Worm (Caenorhabditis elegans): Measurements from ENCODE around the gene K07E3.1.

The K07E3.1 gene

DNA sequence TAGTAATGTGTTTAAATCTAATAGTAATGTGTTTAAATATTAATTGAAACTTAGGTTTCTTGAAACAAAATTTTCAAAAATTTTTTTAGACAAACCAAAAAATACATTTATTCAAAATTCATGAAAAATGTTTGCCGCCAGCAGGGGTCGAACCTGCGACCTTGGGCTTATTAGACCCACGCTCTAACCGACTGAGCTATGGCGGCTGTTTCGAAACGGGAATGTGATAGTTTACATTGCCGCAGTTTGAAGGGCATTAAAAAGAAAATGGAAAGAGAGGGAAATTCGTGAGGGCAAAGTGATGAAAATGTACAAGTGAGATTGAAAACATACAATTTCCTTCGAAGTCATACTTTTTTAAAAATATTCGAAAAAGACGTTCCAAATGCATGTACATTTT, 46.3 kb downstream of the K07E3.1 start:
- TF ChIP-seq nhr-43 (tag; optimal IDR thresholded peaks at IDR 0.05; ENCODE audit: poor library complexity, severe bottlenecking), result peak; percentile 40
- no peak for TF ChIP-seq fkh-10 (GFP tag; optimal IDR thresholded peaks at IDR 0.05)
- peak; percentile 38 for TF ChIP-seq nfya-1 (tag; optimal IDR thresholded peaks at IDR 0.05; ENCODE audit: insufficient read depth)
- no peak for TF ChIP-seq ceh-28 (tag; optimal IDR thresholded peaks at IDR 0.05)
- TF ChIP-seq nhr-12 (tag; optimal IDR thresholded peaks at IDR 0.05), result no peak
- TF ChIP-seq R02D3.7 (tag; optimal IDR thresholded peaks at IDR 0.05), result no peak
- TF ChIP-seq egl-27 (tag; optimal IDR thresholded peaks at IDR 0.05), result peak; percentile 21
- no peak for TF ChIP-seq ZK546.5 (tag; optimal IDR thresholded peaks at IDR 0.05)
- TF ChIP-seq hmg-11 (tag; optimal IDR thresholded peaks at IDR 0.05), result peak; percentile 55
- TF ChIP-seq pha-4 (tag; optimal IDR thresholded peaks at IDR 0.05), result peak; percentile 32
- peak; percentile 19 for TF ChIP-seq elt-2 (tag; optimal IDR thresholded peaks at IDR 0.05)
- peak; percentile 61 for TF ChIP-seq nhr-25 (tag; optimal IDR thresholded peaks at IDR 0.05)
- TF ChIP-seq jun-1 (tag; optimal IDR thresholded peaks at IDR 0.05), result no peak
- TF ChIP-seq daf-12 (tag; optimal IDR thresholded peaks at IDR 0.05), result no peak
- no peak for TF ChIP-seq mdl-1 (tag; optimal IDR thresholded peaks at IDR 0.05)
- peak; percentile 20 for TF ChIP-seq pqm-1 (tag; optimal IDR thresholded peaks at IDR 0.05)
- TF ChIP-seq skn-1 (tag; optimal IDR thresholded peaks at IDR 0.05), result no peak
- no peak for TF ChIP-seq elt-3 (tag; optimal IDR thresholded peaks at IDR 0.05)
- TF ChIP-seq ceh-16 (tag; optimal IDR thresholded peaks at IDR 0.05), result no peak

DNA sequence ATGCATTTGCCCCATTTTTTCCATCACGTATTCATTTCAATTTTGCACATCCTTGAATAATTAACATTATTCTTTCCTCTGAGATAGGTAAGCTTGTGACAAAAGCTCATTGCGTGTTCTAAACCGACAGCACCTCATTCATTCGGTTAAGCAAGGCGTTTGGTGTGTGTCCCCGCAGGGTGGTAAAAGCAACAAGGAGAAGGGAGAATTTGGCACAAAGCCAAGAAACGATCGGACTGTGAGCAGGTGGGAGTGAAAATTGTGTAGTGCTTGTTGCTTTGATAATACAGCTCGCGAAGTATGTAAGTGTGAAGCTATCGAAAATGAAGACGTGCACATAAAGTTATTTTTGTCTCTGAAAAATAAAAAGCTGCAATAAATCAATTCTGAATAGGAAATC, 46.9 kb downstream of the K07E3.1 start:
- TF ChIP-seq hmg-11 (tag; optimal IDR thresholded peaks at IDR 0.05), result no peak
- no peak for TF ChIP-seq nhr-28 (tag; optimal IDR thresholded peaks at IDR 0.05)
- peak; percentile 14 for TF ChIP-seq nfya-1 (tag; optimal IDR thresholded peaks at IDR 0.05; ENCODE audit: insufficient read depth)
- TF ChIP-seq pha-4 (tag; optimal IDR thresholded peaks at IDR 0.05), result peak; percentile 29

DNA sequence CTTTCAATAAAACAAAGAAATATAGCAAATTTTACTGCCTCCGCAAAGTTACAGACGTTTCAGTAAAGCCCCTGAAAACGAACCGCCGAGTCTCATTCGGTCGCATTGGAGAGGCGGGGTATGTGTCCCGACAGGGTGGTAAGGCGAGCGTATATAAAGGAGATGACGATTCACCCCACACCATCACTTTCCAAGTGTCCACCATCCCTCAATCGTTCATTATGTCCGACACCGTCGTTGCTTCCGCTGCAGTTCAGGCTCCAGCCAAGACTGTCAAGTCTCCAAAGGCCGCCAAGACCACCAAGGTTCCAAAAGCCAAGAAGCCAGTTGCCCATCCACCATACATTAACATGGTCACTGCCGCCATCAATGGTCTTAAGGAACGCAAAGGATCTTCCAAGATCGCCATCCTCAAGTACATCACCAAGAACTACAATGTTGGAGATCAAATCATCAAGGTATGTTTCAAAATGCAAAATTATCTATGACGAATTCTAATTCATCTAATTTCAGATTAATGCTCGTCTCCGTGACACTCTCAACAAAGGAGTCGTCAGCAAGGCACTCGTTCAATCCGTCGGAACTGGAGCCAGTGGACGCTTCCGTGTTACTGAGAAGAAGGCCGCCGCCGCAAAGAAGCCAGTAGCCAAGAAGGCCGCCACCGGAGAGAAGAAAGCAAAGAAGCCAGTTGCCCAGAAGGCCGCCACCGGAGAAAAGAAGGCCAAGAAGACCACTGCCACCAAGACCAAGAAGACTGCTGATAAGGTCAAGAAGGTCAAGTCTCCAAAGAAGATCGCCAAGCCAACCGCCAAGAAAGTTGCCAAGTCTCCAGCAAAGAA, 49.0 kb downstream of the K07E3.1 start, which contains the start of gene hil-3:
Gene hil-3 (plus strand): TSS at position 195 of the 839 bp plus-strand sequence.
- no peak for TF ChIP-seq nhr-23 (tag; optimal IDR thresholded peaks at IDR 0.05)
- peak; percentile 20 for TF ChIP-seq sea-2 (GFP tag; optimal IDR thresholded peaks at IDR 0.05)
- peak; percentile 34 for TF ChIP-seq nfya-1 (tag; optimal IDR thresholded peaks at IDR 0.05; ENCODE audit: insufficient read depth)
- TF ChIP-seq ama-1 (optimal IDR thresholded peaks at IDR 0.05), result peak; percentile 14
- no peak for TF ChIP-seq snpc-4 (tag; optimal IDR thresholded peaks at IDR 0.05)
- TF ChIP-seq lin-39 (tag; optimal IDR thresholded peaks at IDR 0.05), result peak; percentile 56
- TF ChIP-seq nhr-11 (tag; optimal IDR thresholded peaks at IDR 0.05), result no peak
- TF ChIP-seq fos-1 (tag; optimal IDR thresholded peaks at IDR 0.05), result no peak
- no peak for TF ChIP-seq ceh-28 (tag; optimal IDR thresholded peaks at IDR 0.05)
- peak; percentile 12 for TF ChIP-seq pha-4 (tag; optimal IDR thresholded peaks at IDR 0.05)
- no peak for TF ChIP-seq elt-2 (tag; optimal IDR thresholded peaks at IDR 0.05)

DNA sequence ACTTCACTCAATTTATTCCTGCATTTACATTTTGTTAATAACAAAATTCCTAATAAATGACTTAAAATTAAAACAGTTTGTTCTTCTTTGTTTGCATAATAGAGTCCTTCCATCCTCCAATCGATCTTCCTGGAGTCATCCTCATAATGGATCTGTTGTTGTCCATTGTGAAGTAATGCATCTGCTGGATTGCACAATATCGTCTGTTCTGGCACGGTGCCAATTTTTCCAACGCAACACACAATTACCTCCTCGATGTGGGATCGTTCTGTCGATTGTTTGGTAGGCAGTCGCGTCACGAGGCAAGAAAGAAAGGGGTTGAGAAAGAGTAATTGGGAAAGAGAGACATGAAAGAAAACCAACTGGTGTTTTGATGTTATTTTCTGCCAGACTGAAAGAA, 49.8 kb downstream of the K07E3.1 start:
- no peak for TF ChIP-seq sea-2 (GFP tag; optimal IDR thresholded peaks at IDR 0.05)
- no peak for TF ChIP-seq nhr-28 (tag; optimal IDR thresholded peaks at IDR 0.05)
- TF ChIP-seq pha-4 (tag; optimal IDR thresholded peaks at IDR 0.05), result peak; percentile 25
- no peak for TF ChIP-seq lin-15B (tag; optimal IDR thresholded peaks at IDR 0.05)
- TF ChIP-seq egl-5 (tag; optimal IDR thresholded peaks at IDR 0.05), result peak; percentile 52
- TF ChIP-seq lin-39 (tag; optimal IDR thresholded peaks at IDR 0.05), result peak; percentile 32
- TF ChIP-seq fos-1 (tag; optimal IDR thresholded peaks at IDR 0.05), result no peak
- no peak for TF ChIP-seq fkh-2 (tag; optimal IDR thresholded peaks at IDR 0.05)

DNA sequence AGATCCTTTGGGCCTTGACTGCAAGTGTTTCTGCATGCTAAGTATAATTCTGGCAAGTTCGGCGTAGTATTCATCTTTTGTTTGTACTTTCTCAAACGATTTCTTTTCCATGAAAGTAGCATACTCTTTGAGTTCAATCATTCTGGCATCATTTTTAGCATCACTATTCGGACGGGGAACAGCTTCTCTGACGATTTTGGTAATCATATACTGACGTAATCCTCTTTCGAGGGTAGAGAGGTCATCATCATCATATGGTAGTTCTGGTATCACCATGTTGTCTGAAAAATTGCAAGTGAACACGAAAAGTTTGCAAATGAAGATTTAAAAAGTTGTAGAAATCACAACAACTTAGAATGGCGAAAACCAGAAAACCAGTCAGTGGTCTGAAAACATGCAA, 52.6 kb downstream of the K07E3.1 start, which contains the start of gene F22F1.3:
Gene F22F1.3 (minus strand): TSS at position 281 of the 400 bp plus-strand sequence.
- no peak for TF ChIP-seq pha-4 (tag; optimal IDR thresholded peaks at IDR 0.05)
- TF ChIP-seq lsy-12 (tag; optimal IDR thresholded peaks at IDR 0.05), result no peak
- no peak for TF ChIP-seq nhr-28 (tag; optimal IDR thresholded peaks at IDR 0.05)
- no peak for TF ChIP-seq snpc-4 (tag; optimal IDR thresholded peaks at IDR 0.05)
